Worm (Caenorhabditis elegans) whole organism, mixed stage, embryonic: Measurements from ENCODE around the gene F58F12.3.

Experiments
- elt-3 ChIP-seq: fragments of 150-350 bp; optimal IDR thresholded peaks from 2 replicates; lab custom pipeline; 2014; ENCODE audit warnings: missing biosample characterization, missing genetic modification characterization
- hlh-1 ChIP-seq: fragments of 150-350 bp; optimal IDR thresholded peaks from 2 replicates; lab custom pipeline; 2014; ENCODE audit warnings: missing biosample characterization, missing genetic modification reagents, missing genetic modification characterization
- lin-13 ChIP-seq: fragments of 150-350 bp; optimal IDR thresholded peaks from 2 replicates; lab custom pipeline; 2014; ENCODE audit warnings: missing biosample characterization, missing genetic modification characterization
- lsy-2 ChIP-seq: fragments of 150-350 bp; optimal IDR thresholded peaks from 2 replicates; lab custom pipeline; 2014; ENCODE audit warnings: missing biosample characterization, missing genetic modification characterization
- nhr-12 ChIP-seq: fragments of 150-350 bp; optimal IDR thresholded peaks from 2 replicates; lab custom pipeline; 2014; ENCODE audit warnings: missing biosample characterization, missing genetic modification characterization
- nhr-237 ChIP-seq: fragments of 150-350 bp; optimal IDR thresholded peaks from 2 replicates; lab custom pipeline; 2014; ENCODE audit warnings: missing biosample characterization, missing genetic modification characterization
- pha-4 ChIP-seq: fragments of 150-350 bp; optimal IDR thresholded peaks from 2 replicates; lab custom pipeline; 2018; ENCODE audit warnings: missing biosample characterization, missing genetic modification reagents, missing genetic modification characterization
- snpc-4 ChIP-seq: fragments of 150-350 bp; optimal IDR thresholded peaks from 2 replicates; lab custom pipeline; 2014; ENCODE audit warnings: missing biosample characterization, missing genetic modification characterization
- unc-39 ChIP-seq: fragments of 150-350 bp; optimal IDR thresholded peaks from 2 replicates; lab custom pipeline; 2014; ENCODE audit warnings: missing biosample characterization, missing genetic modification characterization
- unc-62 ChIP-seq: fragments of 150-350 bp; optimal IDR thresholded peaks from 2 replicates; lab custom pipeline; 2014; ENCODE audit warnings: missing biosample characterization, missing genetic modification reagents, missing genetic modification characterization

DNA sequence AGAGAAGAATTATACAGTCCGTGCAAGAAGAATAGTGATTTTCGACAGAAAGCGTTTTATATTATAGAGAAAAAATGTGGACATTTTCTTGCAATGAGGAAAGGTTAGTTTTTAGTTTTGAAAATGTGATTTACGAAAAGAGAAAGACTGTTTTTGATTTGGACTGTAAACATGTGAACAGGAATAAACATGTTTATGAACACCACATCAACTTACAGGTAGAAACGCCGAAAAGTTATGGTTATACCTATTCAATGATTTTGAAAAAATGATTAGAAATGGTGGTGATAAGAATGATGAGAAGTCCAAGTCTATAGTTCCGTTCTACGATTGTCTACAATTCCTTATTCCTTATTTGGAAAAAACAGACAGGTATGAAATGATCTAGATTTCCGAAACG is 46.6 kb downstream of the F58F12.3 start:
- no peak for TF ChIP-seq unc-62 (GFP tag; lab: Kevin White, UChicago)
- TF ChIP-seq lin-13 (tag; lab: Kevin White, UChicago), result no peak
- no peak for TF ChIP-seq nhr-12
- TF ChIP-seq pha-4 (tag; lab: Kevin White, UChicago), result no peak
- TF ChIP-seq unc-39, result no peak
- TF ChIP-seq snpc-4 (tag; lab: Kevin White, UChicago), result no peak
- TF ChIP-seq lsy-2, result no peak
- no peak for TF ChIP-seq hlh-1 (tag; lab: Kevin White, UChicago)
- no peak for TF ChIP-seq elt-3 (tag; lab: Kevin White, UChicago)
- no peak for TF ChIP-seq nhr-237 (tag; lab: Kevin White, UChicago)
